Worm (Caenorhabditis elegans) whole organism, mixed stage, embryonic: ENCODE data around the gene mdt-26.
A peak's percentile ranks its signal among the peaks of the same experiment; 100 is the strongest.

ENCODE experiments used
- blmp-1 ChIP-seq: fragments of 150-350 bp; optimal IDR thresholded peaks from 2 replicates; lab custom pipeline; 2014; ENCODE audit warnings: missing biosample characterization, missing genetic modification characterization
- ceh-39 ChIP-seq: fragments of 150-350 bp; optimal IDR thresholded peaks from 2 replicates; lab custom pipeline; 2014; ENCODE audit warnings: missing biosample characterization, missing genetic modification characterization
- ceh-43 ChIP-seq: fragments of 200-800 bp; sonication (Bioruptor generic); optimal IDR thresholded peaks from 2 replicates; lab custom pipeline; 2018; ENCODE audit warnings: mild to moderate bottlenecking, missing genetic modification characterization, moderate library complexity, missing compliant biosample characterization
- ceh-83 ChIP-seq: fragments of 200-800 bp; sonication (Bioruptor generic); optimal IDR thresholded peaks from 2 replicates; lab custom pipeline; 2018; ENCODE audit warnings: mild to moderate bottlenecking, missing genetic modification characterization, missing compliant biosample characterization
- ces-1 ChIP-seq: fragments of 150-350 bp; optimal IDR thresholded peaks from 2 replicates; lab custom pipeline; 2014; ENCODE audit warnings: missing biosample characterization, missing genetic modification reagents, missing genetic modification characterization
- cnd-1 ChIP-seq: fragments of 200-800 bp; sonication (Bioruptor generic); optimal IDR thresholded peaks from 2 replicates; lab custom pipeline; 2018; ENCODE audit warnings: mild to moderate bottlenecking, missing genetic modification characterization, missing compliant biosample characterization
- drap-1 ChIP-seq: fragments of 200-800 bp; sonication (Bioruptor generic); optimal IDR thresholded peaks from 3 replicates; lab custom pipeline; 2018; ENCODE audit warnings: mild to moderate bottlenecking, missing genetic modification characterization, missing compliant biosample characterization
- elt-1 ChIP-seq: sonication (generic microtip); optimal IDR thresholded peaks from 2 replicates; lab custom pipeline; 2017; ENCODE audit warnings: missing genetic modification characterization, mild to moderate bottlenecking, missing compliant biosample characterization, antibody characterized with exemption, moderate library complexity, borderline replicate concordance; ENCODE audit not compliant: insufficient read depth
- flh-1 ChIP-seq: fragments of 200-800 bp; sonication (Bioruptor generic); optimal IDR thresholded peaks from 2 replicates; lab custom pipeline; 2018; ENCODE audit warnings: mild to moderate bottlenecking, missing genetic modification characterization, moderate library complexity, missing compliant biosample characterization
- ham-2 ChIP-seq: fragments of 200-800 bp; sonication (Bioruptor generic); optimal IDR thresholded peaks from 2 replicates; lab custom pipeline; 2018; ENCODE audit warnings: mild to moderate bottlenecking, missing genetic modification characterization, missing compliant biosample characterization
- hlh-1 ChIP-seq: fragments of 150-350 bp; optimal IDR thresholded peaks from 2 replicates; lab custom pipeline; 2014; ENCODE audit warnings: missing biosample characterization, missing genetic modification reagents, missing genetic modification characterization
- lin-13 ChIP-seq: fragments of 150-350 bp; optimal IDR thresholded peaks from 2 replicates; lab custom pipeline; 2014; ENCODE audit warnings: missing biosample characterization, missing genetic modification characterization
- lin-32 ChIP-seq: fragments of 200-800 bp; sonication (Bioruptor generic); optimal IDR thresholded peaks from 2 replicates; lab custom pipeline; 2018; ENCODE audit warnings: mild to moderate bottlenecking, missing genetic modification characterization, missing compliant biosample characterization
- lsy-2 ChIP-seq: fragments of 150-350 bp; optimal IDR thresholded peaks from 2 replicates; lab custom pipeline; 2014; ENCODE audit warnings: missing biosample characterization, missing genetic modification characterization
- mab-5 ChIP-seq: fragments of 150-350 bp; optimal IDR thresholded peaks from 2 replicates; lab custom pipeline; 2014; ENCODE audit warnings: missing biosample characterization, missing genetic modification characterization
- mep-1 ChIP-seq: fragments of 150-350 bp; optimal IDR thresholded peaks from 2 replicates; lab custom pipeline; 2017; ENCODE audit warnings: missing biosample characterization, missing genetic modification reagents, missing genetic modification characterization, inconsistent platforms
- mls-2 ChIP-seq: sonication (generic microtip); optimal IDR thresholded peaks from 2 replicates; lab custom pipeline; 2016; ENCODE audit warnings: mild to moderate bottlenecking, missing genetic modification characterization, moderate library complexity, missing compliant biosample characterization
- nhr-12 ChIP-seq: fragments of 150-350 bp; optimal IDR thresholded peaks from 2 replicates; lab custom pipeline; 2014; ENCODE audit warnings: missing biosample characterization, missing genetic modification characterization
- nhr-2 ChIP-seq: fragments of 150-350 bp; optimal IDR thresholded peaks from 2 replicates; lab custom pipeline; 2014; ENCODE audit warnings: missing biosample characterization, missing genetic modification characterization
- nhr-237 ChIP-seq: fragments of 150-350 bp; optimal IDR thresholded peaks from 2 replicates; lab custom pipeline; 2014; ENCODE audit warnings: missing biosample characterization, missing genetic modification characterization
- nhr-28 ChIP-seq: fragments of 150-350 bp; optimal IDR thresholded peaks from 2 replicates; lab custom pipeline; 2014; ENCODE audit warnings: missing biosample characterization, missing genetic modification characterization
- nhr-76 ChIP-seq: sonication (generic microtip); optimal IDR thresholded peaks from 2 replicates; lab custom pipeline; 2017; ENCODE audit warnings: missing biosample characterization, missing genetic modification characterization
- pha-4 ChIP-seq: fragments of 150-350 bp; optimal IDR thresholded peaks from 2 replicates; lab custom pipeline; 2018; ENCODE audit warnings: missing biosample characterization, missing genetic modification reagents, missing genetic modification characterization
- sem-2 ChIP-seq: fragments of 200-800 bp; sonication (Bioruptor generic); optimal IDR thresholded peaks from 2 replicates; lab custom pipeline; 2018; ENCODE audit warnings: mild to moderate bottlenecking, missing genetic modification characterization, missing compliant biosample characterization
- sptf-1 ChIP-seq: sonication (generic microtip); optimal IDR thresholded peaks from 2 replicates; lab custom pipeline; 2017; ENCODE audit warnings: mild to moderate bottlenecking, missing genetic modification characterization, moderate library complexity, missing compliant biosample characterization
- tbx-8 ChIP-seq: fragments of 200-800 bp; sonication (Bioruptor generic); optimal IDR thresholded peaks from 2 replicates; lab custom pipeline; 2018; ENCODE audit warnings: mild to moderate bottlenecking, missing genetic modification characterization, moderate library complexity, missing compliant biosample characterization
- unc-120 ChIP-seq: sonication (generic microtip); optimal IDR thresholded peaks from 2 replicates; lab custom pipeline; 2017; ENCODE audit warnings: missing genetic modification characterization, missing compliant biosample characterization; ENCODE audit not compliant: poor library complexity, severe bottlenecking
- unc-62 ChIP-seq: fragments of 150-350 bp; optimal IDR thresholded peaks from 2 replicates; lab custom pipeline; 2014; ENCODE audit warnings: missing biosample characterization, missing genetic modification reagents, missing genetic modification characterization
- zip-8 ChIP-seq: fragments of 150-350 bp; optimal IDR thresholded peaks from 2 replicates; lab custom pipeline; 2014; ENCODE audit warnings: missing biosample characterization, missing genetic modification characterization
- ztf-11 ChIP-seq: fragments of 150-350 bp; optimal IDR thresholded peaks from 2 replicates; lab custom pipeline; 2014; ENCODE audit warnings: missing biosample characterization, missing genetic modification characterization

The mdt-26 gene

ce11 chrII:5640362-5641079 is 20.5 kb upstream of the mdt-26 start:
- TF ChIP-seq nhr-76 (tag; lab: Kevin White, UChicago) (no peak), ceh-39 (tag; lab: Kevin White, UChicago) (no peak), nhr-12 (tag; lab: Kevin White, UChicago) (no peak), lin-32 (no peak), ceh-43 (GFP tag; lab: Kevin White, UChicago) (no peak), mls-2 (tag; lab: Kevin White, UChicago) (no peak), unc-120 (tag; lab: Kevin White, UChicago) (no peak), ham-2 (GFP tag; lab: Kevin White, UChicago) (no peak), zip-8 (tag; lab: Kevin White, UChicago) (no peak), blmp-1 (no peak)
- TF ChIP-seq, all 35 proteins: peak for 0

- no peak for TF ChIP-seq cnd-1 (tag; lab: Kevin White, UChicago)
Observed at ce11 chrII:5642110-5642509, 18.9 kb upstream of the mdt-26 start.

ce11 chrII:5646942-5647341 is 14.0 kb upstream of the mdt-26 start, which contains the start of gene F59E12.9:
Gene F59E12.9 (minus strand): TSS chrII:5647042.
- TF ChIP-seq unc-120 (tag; lab: Kevin White, UChicago) (no peak), nhr-2 (no peak)

ce11 chrII:5648272-5648671 is 12.7 kb upstream of the mdt-26 start, which contains the start of gene ddl-1:
Gene ddl-1 (minus strand): TSS chrII:5648372.
- TF ChIP-seq sem-2 (GFP tag; lab: Kevin White, UChicago) = no peak
- no peak for TF ChIP-seq zip-8 (tag; lab: Kevin White, UChicago)
- TF ChIP-seq blmp-1 = no peak
- no peak for TF ChIP-seq nhr-76 (tag; lab: Kevin White, UChicago)
- TF ChIP-seq nhr-237 (tag; lab: Kevin White, UChicago) = no peak
- TF ChIP-seq ham-2 (GFP tag; lab: Kevin White, UChicago) = no peak
- TF ChIP-seq, all 35 proteins: peak for 0

- TF ChIP-seq nhr-28 (tag; lab: Kevin White, UChicago) (no peak), ceh-83 (GFP tag; lab: Kevin White, UChicago) (no peak), sem-2 (GFP tag; lab: Kevin White, UChicago) (no peak), tbx-8 (GFP tag; lab: Kevin White, UChicago) (no peak), lin-32 (no peak), ham-2 (GFP tag; lab: Kevin White, UChicago) (no peak), unc-120 (tag; lab: Kevin White, UChicago) (no peak), sptf-1 (tag; lab: Kevin White, UChicago) (peak; percentile 32), cnd-1 (tag; lab: Kevin White, UChicago) (no peak), pha-4 (tag; lab: Kevin White, UChicago) (peak; percentile 28), nhr-237 (tag; lab: Kevin White, UChicago) (peak; percentile 40), lsy-2 (tag; lab: Kevin White, UChicago) (peak; percentile 80), ztf-11 (no peak), ceh-39 (tag; lab: Kevin White, UChicago) (peak; percentile 96), unc-62 (peak; percentile 1), zip-8 (tag; lab: Kevin White, UChicago) (no peak), nhr-2 (peak; percentile 23), ces-1 (no peak), hlh-1 (tag; lab: Kevin White, UChicago) (peak; percentile 76), mls-2 (tag; lab: Kevin White, UChicago) (no peak), elt-1 (no peak), mep-1 (tag; lab: Kevin White, UChicago) (peak; percentile 88), flh-1 (GFP tag; lab: Kevin White, UChicago) (no peak), drap-1 (GFP tag; lab: Kevin White, UChicago) (no peak), lin-13 (tag; lab: Kevin White, UChicago) (peak; percentile 6), blmp-1 (no peak), ceh-43 (GFP tag; lab: Kevin White, UChicago) (no peak), mab-5 (tag; lab: Kevin White, UChicago) (no peak)
Observed at ce11 chrII:5649236-5650004, 11.6 kb upstream of the mdt-26 start, which contains the start of the genes sam-4, F59E12.17 and zyg-1. Gene sam-4 (minus strand): TSS chrII:5649286. Gene F59E12.17 (minus strand): TSS chrII:5649470. Gene zyg-1 (plus strand): TSS chrII:5649748.
